Fruit fly (Drosophila melanogaster) whole organism, embryonic: Measurements from ENCODE around the gene CG12661.

Source experiments
- CG12299 ChIP-seq: fragments of 200-800 bp; sonication (Bioruptor generic); optimal IDR thresholded peaks from 2 replicates; lab custom pipeline; 2018; ENCODE audit warnings: missing biosample characterization, mild to moderate bottlenecking, missing genetic modification characterization
- CG13287 ChIP-seq: fragments of 200-800 bp; sonication (Bioruptor generic); IDR thresholded peaks from 2 replicates; pipeline ENCODE4 v1.3.6; 2022; ENCODE audit warnings: missing biosample characterization, missing genetic modification characterization; ENCODE audit not compliant: partially characterized antibody
- CG16813 ChIP-seq: fragments of 200-800 bp; sonication (Bioruptor generic); IDR thresholded peaks from 3 replicates; pipeline ENCODE4 v1.3.6; 2022; ENCODE audit warnings: missing biosample characterization, missing genetic modification characterization; ENCODE audit not compliant: partially characterized antibody
- CG1832 ChIP-seq: fragments of 200-800 bp; sonication (Bioruptor generic); optimal IDR thresholded peaks from 2 replicates; lab custom pipeline; 2017; ENCODE audit warnings: missing biosample characterization, mild to moderate bottlenecking, missing genetic modification characterization, inconsistent platforms
- CG2199 ChIP-seq: fragments of 200-800 bp; sonication (Bioruptor generic); IDR thresholded peaks from 3 replicates; pipeline ENCODE4 v1.3.6; 2022; ENCODE audit warnings: missing biosample characterization, missing genetic modification characterization
- CG31224 ChIP-seq: fragments of 200-800 bp; sonication (Bioruptor generic); IDR thresholded peaks from 2 replicates; pipeline ENCODE4 v1.3.6; 2022; ENCODE audit warnings: missing biosample characterization, missing genetic modification characterization
- CG32532 ChIP-seq: fragments of 200-800 bp; sonication (Bioruptor generic); IDR thresholded peaks from 2 replicates; pipeline ENCODE4 v1.3.6; 2022; ENCODE audit warnings: missing biosample characterization, missing genetic modification characterization
- CG34224 ChIP-seq: fragments of 200-800 bp; sonication (Bioruptor generic); IDR thresholded peaks from 3 replicates; pipeline ENCODE4 v1.3.6; 2022; ENCODE audit warnings: missing biosample characterization, missing genetic modification characterization; ENCODE audit not compliant: partially characterized antibody
- CG42726 ChIP-seq: fragments of 200-800 bp; sonication (Bioruptor generic); IDR thresholded peaks from 2 replicates; pipeline ENCODE4 v1.3.6; 2022; ENCODE audit warnings: missing biosample characterization, missing genetic modification characterization; ENCODE audit not compliant: partially characterized antibody
- CG6654 ChIP-seq: fragments of 200-800 bp; sonication (Bioruptor generic); optimal IDR thresholded peaks from 2 replicates; lab custom pipeline; 2017; ENCODE audit warnings: missing biosample characterization, mild to moderate bottlenecking, missing genetic modification characterization
- CG7271 ChIP-seq: fragments of 200-800 bp; sonication (Bioruptor generic); optimal IDR thresholded peaks from 2 replicates; lab custom pipeline; 2018; ENCODE audit warnings: missing biosample characterization, mild to moderate bottlenecking, missing genetic modification characterization, moderate library complexity
- CG7556 ChIP-seq: fragments of 200-800 bp; sonication (Bioruptor generic); optimal IDR thresholded peaks from 2 replicates; lab custom pipeline; 2017; ENCODE audit warnings: missing biosample characterization, mild to moderate bottlenecking, missing genetic modification characterization
- CG7963 ChIP-seq: fragments of 200-800 bp; sonication (Bioruptor generic); IDR thresholded peaks from 3 replicates; pipeline ENCODE4 v1.3.6; 2022; ENCODE audit warnings: missing biosample characterization, missing genetic modification characterization; ENCODE audit not compliant: partially characterized antibody
- CG8924 ChIP-seq: fragments of 200-800 bp; optimal IDR thresholded peaks from 3 replicates; lab custom pipeline; 2019; ENCODE audit warnings: missing biosample characterization, mild to moderate bottlenecking, missing genetic modification characterization, moderate library complexity
- D19B ChIP-seq: fragments of 200-800 bp; sonication (Bioruptor generic); optimal IDR thresholded peaks from 2 replicates; lab custom pipeline; 2017; ENCODE audit warnings: missing biosample characterization, mild to moderate bottlenecking, missing genetic modification characterization
- Doc3 ChIP-seq: fragments of 200-800 bp; sonication (Bioruptor generic); IDR thresholded peaks from 3 replicates; pipeline ENCODE4 v1.3.6; 2022; ENCODE audit warnings: missing biosample characterization, missing genetic modification characterization; ENCODE audit not compliant: partially characterized antibody
- Elba2 ChIP-seq: fragments of 200-800 bp; sonication (Bioruptor generic); optimal IDR thresholded peaks from 3 replicates; lab custom pipeline; 2016; ENCODE audit warnings: missing biosample characterization, missing genetic modification characterization
- H2.0 ChIP-seq: fragments of 200-800 bp; sonication (Bioruptor generic); IDR thresholded peaks from 2 replicates; pipeline ENCODE4 v1.3.6; 2022; ENCODE audit warnings: missing biosample characterization, missing genetic modification characterization
- HLH4C ChIP-seq: fragments of 200-800 bp; sonication (Bioruptor generic); IDR thresholded peaks from 3 replicates; pipeline ENCODE4 v1.3.6; 2022; ENCODE audit warnings: missing biosample characterization, missing genetic modification characterization; ENCODE audit not compliant: partially characterized antibody
- HmgZ ChIP-seq: fragments of 200-800 bp; sonication (Bioruptor generic); optimal IDR thresholded peaks from 2 replicates; lab custom pipeline; 2018; ENCODE audit warnings: missing biosample characterization, mild to moderate bottlenecking, missing genetic modification characterization
- Hmx ChIP-seq: fragments of 200-800 bp; sonication (Bioruptor generic); optimal IDR thresholded peaks from 2 replicates; lab custom pipeline; 2016; ENCODE audit warnings: missing biosample characterization, missing genetic modification characterization
- Mad ChIP-seq: fragments of 200-800 bp; sonication (Bioruptor generic); optimal IDR thresholded peaks from 2 replicates; lab custom pipeline; 2016; ENCODE audit warnings: missing biosample characterization, missing genetic modification characterization
- Med ChIP-seq: fragments of 200-800 bp; sonication (Bioruptor generic); peaks from one replicate; lab custom pipeline; 2016; ENCODE audit warnings: missing biosample characterization, missing genetic modification characterization, mild to moderate bottlenecking, inconsistent platforms, moderate library complexity
- Myb ChIP-seq: fragments of 200-800 bp; sonication (Bioruptor generic); optimal IDR thresholded peaks from 2 replicates; lab custom pipeline; 2016; ENCODE audit warnings: missing biosample characterization, missing genetic modification characterization
- Oli ChIP-seq: fragments of 200-800 bp; sonication (Bioruptor generic); optimal IDR thresholded peaks from 2 replicates; lab custom pipeline; 2018; ENCODE audit warnings: missing biosample characterization, mild to moderate bottlenecking, missing genetic modification characterization, moderate library complexity
- Pdp1 ChIP-seq, 2 experiments: fragments of 200-800 bp; sonication (Bioruptor generic); optimal IDR thresholded peaks; 3 replicates each; lab custom pipeline; 2016; ENCODE audit warnings: missing biosample characterization in 2 of 2, missing genetic modification characterization in 2 of 2, mild to moderate bottlenecking in 1 of 2, moderate library complexity in 1 of 2
- YL-1 ChIP-seq: fragments of 200-800 bp; sonication (Bioruptor generic); optimal IDR thresholded peaks from 3 replicates; lab custom pipeline; 2017; ENCODE audit warnings: missing biosample characterization, mild to moderate bottlenecking, missing genetic modification characterization
- al ChIP-seq: fragments of 200-800 bp; sonication (Bioruptor generic); IDR thresholded peaks from 2 replicates; pipeline ENCODE4 v1.3.6; 2022; ENCODE audit warnings: missing biosample characterization, missing genetic modification characterization
- bsh ChIP-seq, 2 experiments: fragments of 200-800 bp; sonication (Bioruptor generic); optimal IDR thresholded peaks; 2 replicates each; lab custom pipeline; 2017 to 2018; ENCODE audit warnings: mild to moderate bottlenecking in 2 of 2, missing biosample characterization in 2 of 2, missing genetic modification characterization in 2 of 2, moderate library complexity in 1 of 2
- cato ChIP-seq: fragments of 200-800 bp; sonication (Bioruptor generic); optimal IDR thresholded peaks from 2 replicates; lab custom pipeline; 2016; ENCODE audit warnings: missing biosample characterization, missing genetic modification characterization, borderline replicate concordance
- chif ChIP-seq, 2 experiments: fragments of 200-800 bp; sonication (Bioruptor generic); optimal IDR thresholded peaks; 3 replicates each; lab custom pipeline; 2016; ENCODE audit warnings: missing biosample characterization in 2 of 2, missing genetic modification characterization in 2 of 2
- dmrt99B ChIP-seq: fragments of 200-800 bp; sonication (Bioruptor generic); optimal IDR thresholded peaks from 2 replicates; lab custom pipeline; 2018; ENCODE audit warnings: missing biosample characterization, mild to moderate bottlenecking, missing genetic modification characterization, moderate library complexity
- fd102C ChIP-seq: fragments of 200-800 bp; sonication (Bioruptor generic); optimal IDR thresholded peaks from 2 replicates; lab custom pipeline; 2018; ENCODE audit warnings: missing biosample characterization, mild to moderate bottlenecking, missing genetic modification characterization, moderate library complexity
- ham ChIP-seq: fragments of 200-800 bp; sonication (Bioruptor generic); IDR thresholded peaks from 2 replicates; pipeline ENCODE4 v1.3.6; 2022; ENCODE audit warnings: missing biosample characterization, missing genetic modification characterization
- her ChIP-seq: fragments of 200-800 bp; sonication (Bioruptor generic); optimal IDR thresholded peaks from 2 replicates; lab custom pipeline; 2016; ENCODE audit warnings: missing biosample characterization, missing genetic modification characterization
- inv ChIP-seq: fragments of 200-800 bp; sonication (Bioruptor generic); IDR thresholded peaks from 2 replicates; pipeline ENCODE4 v1.3.6; 2022; ENCODE audit warnings: missing biosample characterization, missing genetic modification characterization; ENCODE audit not compliant: partially characterized antibody
- nom ChIP-seq: fragments of 200-800 bp; sonication (Bioruptor generic); optimal IDR thresholded peaks from 2 replicates; lab custom pipeline; 2017; ENCODE audit warnings: missing biosample characterization, missing genetic modification characterization, mild to moderate bottlenecking, moderate library complexity, missing genetic modification reagents
- pzg ChIP-seq: fragments of 200-800 bp; sonication (Bioruptor generic); optimal IDR thresholded peaks from 3 replicates; lab custom pipeline; 2018; ENCODE audit warnings: missing biosample characterization, mild to moderate bottlenecking, missing genetic modification characterization, moderate library complexity
- sc ChIP-seq, 3 experiments: fragments of >200 bp in 2 of 3; fragments of 200-800 bp in 1 of 3; sonication (Bioruptor generic) in 1 of 3; optimal IDR thresholded peaks; 2 replicates in 2 of 3; 3 replicates in 1 of 3; lab custom pipeline; 2017; ENCODE audit warnings: mild to moderate bottlenecking in 1 of 3, missing biosample characterization in 1 of 3, missing genetic modification characterization in 1 of 3, missing genetic modification reagents in 1 of 3
- sima ChIP-seq: fragments of 200-800 bp; sonication (Bioruptor generic); optimal IDR thresholded peaks from 2 replicates; lab custom pipeline; 2016; ENCODE audit warnings: missing biosample characterization, missing genetic modification characterization
- sisA ChIP-seq: fragments of 200-800 bp; sonication (Bioruptor generic); IDR thresholded peaks from 2 replicates; pipeline ENCODE4 v1.3.6; 2022; ENCODE audit warnings: missing biosample characterization, missing genetic modification characterization
- sna ChIP-seq: fragments of 200-800 bp; sonication (Bioruptor generic); IDR thresholded peaks from 2 replicates; pipeline ENCODE4 v1.3.6; 2022; ENCODE audit warnings: missing biosample characterization, missing genetic modification characterization; ENCODE audit not compliant: partially characterized antibody
- tna ChIP-seq: fragments of 200-800 bp; sonication (Bioruptor generic); IDR thresholded peaks from 2 replicates; pipeline ENCODE4 v1.3.6; 2022; ENCODE audit warnings: missing biosample characterization, missing genetic modification characterization; ENCODE audit not compliant: partially characterized antibody
- zen ChIP-seq: fragments of 200-800 bp; sonication (Bioruptor generic); optimal IDR thresholded peaks from 3 replicates; lab custom pipeline; 2018; ENCODE audit warnings: missing biosample characterization, mild to moderate bottlenecking, missing genetic modification characterization, moderate library complexity

The CG12661 gene

DNA sequence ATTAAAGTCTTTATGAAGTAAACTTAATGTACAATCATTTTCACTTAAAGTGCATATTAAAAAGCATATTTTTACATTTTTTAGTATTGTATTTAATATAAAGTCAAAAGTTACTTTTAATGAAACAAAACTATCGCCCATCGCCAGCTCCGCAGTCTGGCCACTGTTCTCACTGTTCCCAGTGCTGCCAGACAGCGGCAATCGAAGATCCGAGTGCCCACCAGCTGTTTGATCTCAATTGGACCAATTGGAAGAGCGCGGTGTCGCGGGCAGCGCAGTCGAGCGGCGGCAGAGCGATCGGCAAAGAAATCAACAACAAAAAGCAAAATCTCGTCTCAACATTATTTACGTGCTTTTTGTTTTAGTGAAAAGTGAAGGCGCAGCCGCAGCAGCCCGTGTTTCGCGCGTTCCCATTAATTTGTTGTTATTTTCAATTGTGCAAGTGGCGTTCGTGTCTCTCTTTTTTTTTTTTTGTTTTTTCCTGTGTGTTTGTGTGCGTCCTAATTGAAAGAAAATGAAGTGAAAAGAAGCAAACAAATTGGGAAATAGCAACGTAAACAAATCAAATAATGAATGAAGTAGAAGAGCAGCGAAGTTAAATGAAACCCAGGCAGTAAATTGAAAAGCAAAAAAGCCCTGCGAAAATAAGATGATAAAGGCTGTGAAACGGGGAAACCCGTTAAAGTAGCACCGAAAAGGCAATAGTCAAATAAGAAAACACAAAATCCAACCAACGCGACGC, 16.5 kb downstream of the CG12661 start, which contains the start of gene rdgA (continued):
- TF ChIP-seq sisA (GFP tag; lab: Robert Waterston, UW) (peak; percentile 46), CG34224 (GFP tag; lab: Robert Waterston, UW) (peak; percentile 44; the same call in 2 of the 3 replicates), Hmx (GFP tag; lab: Kevin White, UChicago) (no peak), al (GFP tag; lab: Robert Waterston, UW) (peak; percentile 35), CG6654 (GFP tag; lab: Kevin White, UChicago) (no peak), HmgZ (no peak), CG7556 (no peak), dmrt99B (tag; lab: Kevin White, UChicago) (no peak), YL-1 (no peak), ham (GFP tag; lab: Robert Waterston, UW) (no peak), fd102C (no peak), bsh (GFP tag; optimal IDR thresholded peaks at IDR 0.05; lab: Kevin White, UChicago) (peak in 1 of 2 experiments; percentile 28), zen (no peak), Elba2 (peak; percentile 39), cato (GFP tag; lab: Kevin White, UChicago) (no peak), Mad (GFP tag; lab: Kevin White, UChicago) (no peak), H2.0 (peak; percentile 26; the same call in 1 of the 2 replicates), CG7271 (no peak), CG31224 (GFP tag; lab: Robert Waterston, UW) (0 out of 2 replicates have a peak, but pooled peaks have one; percentile 24), HLH4C (GFP tag; lab: Robert Waterston, UW) (peak; percentile 32; the same call in 1 of the 3 replicates), pzg (peak; percentile 61), sna (GFP tag; lab: Robert Waterston, UW) (peak; percentile 32), sima (GFP tag; lab: Kevin White, UChicago) (no peak)

DNA sequence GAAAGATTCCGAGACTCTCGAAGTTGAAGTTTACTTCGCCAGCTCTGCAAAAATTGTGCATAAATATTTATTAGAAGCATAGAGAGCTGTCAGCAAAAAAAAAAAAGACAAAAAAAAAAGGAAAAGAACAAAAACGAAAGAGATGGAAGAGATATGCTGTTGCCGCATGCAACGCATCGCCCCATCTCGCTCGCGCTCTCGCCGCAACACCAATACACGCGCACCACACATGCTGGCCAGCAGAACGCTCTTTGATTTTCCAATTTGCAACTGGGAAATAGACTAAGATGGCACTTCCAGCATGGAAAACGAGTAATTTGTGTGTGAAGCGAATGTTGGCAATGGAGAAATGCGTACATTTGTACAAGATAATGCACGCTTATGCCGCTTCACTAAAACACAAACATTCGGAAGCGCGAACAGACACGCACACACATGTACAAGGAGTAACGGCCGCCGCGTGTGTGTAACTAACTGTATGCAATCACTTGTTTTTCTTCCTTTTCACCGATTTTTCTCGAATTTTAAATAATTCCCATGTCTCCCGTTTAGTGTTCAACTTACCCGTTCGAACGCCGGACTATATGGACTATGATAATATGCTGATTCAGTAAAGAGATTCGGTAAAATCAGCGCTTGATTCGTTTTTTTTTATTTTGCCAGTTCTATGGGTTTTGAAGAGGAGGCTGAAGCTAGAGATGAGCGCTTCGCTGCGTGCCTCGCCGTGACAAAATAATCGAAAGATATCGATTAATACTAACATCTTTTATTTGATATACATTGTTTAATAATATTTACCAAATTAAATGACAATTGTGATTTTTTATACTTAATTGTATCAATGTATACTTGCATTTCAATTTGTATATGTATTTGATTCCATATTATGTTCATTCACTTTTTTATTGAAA, 17.7 kb downstream of the CG12661 start:
- TF ChIP-seq Myb (peak; percentile 41), CG7963 (GFP tag; lab: Robert Waterston, UW) (peak; percentile 44; the same call in 1 of the 3 replicates), sc (optimal IDR thresholded peaks at IDR 0.05; lab: Kevin White, UChicago) (no peak), sc (GFP tag; optimal IDR thresholded peaks at IDR 0.05; lab: Kevin White, UChicago) (no peak), Pdp1 (GFP tag; optimal IDR thresholded peaks at IDR 0.05; lab: Kevin White, UChicago) (peak in 1 of 2 experiments; percentile 13), YL-1 (peak; percentile 72), Doc3 (GFP tag; lab: Robert Waterston, UW) (peak; percentile 57; the same call in 1 of the 3 replicates), CG13287 (GFP tag; lab: Robert Waterston, UW) (peak; percentile 71), CG2199 (GFP tag; lab: Robert Waterston, UW) (no peak), CG16813 (peak; percentile 73), nom (GFP tag; lab: Kevin White, UChicago) (peak; percentile 19), her (GFP tag; lab: Kevin White, UChicago) (no peak), inv (GFP tag; lab: Robert Waterston, UW) (peak; percentile 74), tna (GFP tag; lab: Robert Waterston, UW) (peak; percentile 20; the same call in 1 of the 2 replicates), CG32532 (GFP tag; lab: Robert Waterston, UW) (no peak), CG42726 (GFP tag; lab: Robert Waterston, UW) (peak; percentile 33; the same call in 1 of the 2 replicates), CG1832 (GFP tag; lab: Kevin White, UChicago) (peak; percentile 69), CG12299 (tag; lab: Kevin White, UChicago) (peak; percentile 14), Oli (tag; lab: Kevin White, UChicago) (no peak), CG8924 (no peak), Med (GFP tag; lab: Kevin White, UChicago) (peak; percentile 40), chif (GFP tag; optimal IDR thresholded peaks at IDR 0.05; lab: Kevin White, UChicago) (no peak), D19B (no peak)
